Worm (Caenorhabditis elegans) whole organism, L3 larva: ENCODE results near the gene F57G4.10.

Experiments
- ceh-82 ChIP-seq: fragments of 150-350 bp; optimal IDR thresholded peaks from 2 replicates; lab custom pipeline; 2014; ENCODE audit warnings: missing biosample characterization, missing genetic modification characterization
- snpc-4 ChIP-seq: fragments of 150-350 bp; optimal IDR thresholded peaks from 2 replicates; lab custom pipeline; 2014; ENCODE audit warnings: missing biosample characterization, missing genetic modification characterization

- TF ChIP-seq ceh-82 (tag; lab: Kevin White, UChicago) (no peak), snpc-4 (tag; lab: Kevin White, UChicago) (no peak)
Observed at ce11 chrV:17650427-17650826, 21.8 kb downstream of the F57G4.10 start, which contains the start of gene fbxa-192.
